Fruit fly (Drosophila melanogaster) whole organism, embryonic: ENCODE data around the gene Phs.

Experiments used
- CG10147 ChIP-seq: fragments of 200-800 bp; sonication (Bioruptor generic); optimal IDR thresholded peaks from 2 replicates; lab custom pipeline; 2019; ENCODE audit warnings: missing biosample characterization, mild to moderate bottlenecking, missing genetic modification characterization, moderate library complexity
- CG10209 ChIP-seq: fragments of 200-800 bp; sonication (Bioruptor generic); optimal IDR thresholded peaks from 3 replicates; lab custom pipeline; 2017; ENCODE audit warnings: missing biosample characterization, mild to moderate bottlenecking, missing genetic modification characterization, missing genetic modification reagents
- CG10431 ChIP-seq: fragments of 200-800 bp; sonication (Bioruptor generic); optimal IDR thresholded peaks from 3 replicates; lab custom pipeline; 2018; ENCODE audit warnings: missing biosample characterization, mild to moderate bottlenecking, missing genetic modification characterization
- CG12104 ChIP-seq: fragments of 200-800 bp; sonication (Bioruptor generic); optimal IDR thresholded peaks from 3 replicates; lab custom pipeline; 2016; ENCODE audit warnings: missing biosample characterization, missing genetic modification characterization
- CG12219 ChIP-seq: fragments of 200-800 bp; sonication (Bioruptor generic); optimal IDR thresholded peaks from 3 replicates; lab custom pipeline; 2018; ENCODE audit warnings: missing biosample characterization, mild to moderate bottlenecking, missing genetic modification characterization
- CG12391 ChIP-seq: fragments of 200-800 bp; sonication (Bioruptor generic); optimal IDR thresholded peaks from 3 replicates; lab custom pipeline; 2018; ENCODE audit warnings: missing biosample characterization, mild to moderate bottlenecking, missing genetic modification characterization, moderate library complexity
- CG12942 ChIP-seq: fragments of 200-800 bp; sonication (Bioruptor generic); optimal IDR thresholded peaks from 3 replicates; lab custom pipeline; 2016; ENCODE audit warnings: missing biosample characterization, missing genetic modification characterization
- CG15269 ChIP-seq: fragments of 200-800 bp; sonication (Bioruptor generic); optimal IDR thresholded peaks from 2 replicates; lab custom pipeline; 2018; ENCODE audit warnings: missing biosample characterization, mild to moderate bottlenecking, missing genetic modification characterization, moderate library complexity
- CG15514 ChIP-seq: fragments of 200-800 bp; sonication (Bioruptor generic); optimal IDR thresholded peaks from 3 replicates; lab custom pipeline; 2017; ENCODE audit warnings: missing biosample characterization, missing genetic modification characterization, mild to moderate bottlenecking, moderate library complexity, missing genetic modification reagents
- CG17612 ChIP-seq: fragments of 200-800 bp; sonication (Bioruptor generic); IDR thresholded peaks from 2 replicates; pipeline ENCODE4 v1.3.6; 2022; ENCODE audit warnings: missing biosample characterization, missing genetic modification characterization
- CG18599 ChIP-seq: fragments of 200-800 bp; sonication (Bioruptor generic); optimal IDR thresholded peaks from 3 replicates; lab custom pipeline; 2017; ENCODE audit warnings: missing biosample characterization, missing genetic modification characterization, mild to moderate bottlenecking, moderate library complexity, missing genetic modification reagents
- CG2199 ChIP-seq: fragments of 200-800 bp; sonication (Bioruptor generic); IDR thresholded peaks from 3 replicates; pipeline ENCODE4 v1.3.6; 2022; ENCODE audit warnings: missing biosample characterization, missing genetic modification characterization
- CG2712 ChIP-seq: fragments of 200-800 bp; optimal IDR thresholded peaks from 3 replicates; lab custom pipeline; 2019; ENCODE audit warnings: missing biosample characterization, mild to moderate bottlenecking, missing genetic modification characterization, moderate library complexity
- CG2875 ChIP-seq: fragments of 200-800 bp; sonication (Bioruptor generic); optimal IDR thresholded peaks from 2 replicates; lab custom pipeline; 2017; ENCODE audit warnings: missing biosample characterization, mild to moderate bottlenecking, missing genetic modification characterization, missing genetic modification reagents
- CG3065 ChIP-seq: fragments of 200-800 bp; sonication (Bioruptor generic); optimal IDR thresholded peaks from 2 replicates; lab custom pipeline; 2016; ENCODE audit warnings: missing biosample characterization, missing genetic modification characterization
- CG34224 ChIP-seq: fragments of 200-800 bp; sonication (Bioruptor generic); IDR thresholded peaks from 3 replicates; pipeline ENCODE4 v1.3.6; 2022; ENCODE audit warnings: missing biosample characterization, missing genetic modification characterization; ENCODE audit not compliant: partially characterized antibody
- CG7745 ChIP-seq: fragments of 200-800 bp; sonication (Bioruptor generic); optimal IDR thresholded peaks from 2 replicates; lab custom pipeline; 2018; ENCODE audit warnings: missing biosample characterization, mild to moderate bottlenecking, missing genetic modification characterization, moderate library complexity
- CG8281 ChIP-seq: fragments of 200-800 bp; sonication (Bioruptor generic); optimal IDR thresholded peaks from 2 replicates; lab custom pipeline; 2018; ENCODE audit warnings: missing biosample characterization, mild to moderate bottlenecking, missing genetic modification characterization, moderate library complexity
- CG8359 ChIP-seq: fragments of 200-800 bp; sonication (Bioruptor generic); optimal IDR thresholded peaks from 2 replicates; lab custom pipeline; 2017; ENCODE audit warnings: missing biosample characterization, mild to moderate bottlenecking, missing genetic modification characterization, borderline replicate concordance
- D ChIP-seq, 2 experiments: fragments of 200-800 bp in 1 of 2; fragments of >200 bp in 1 of 2; sonication (Bioruptor generic) in 1 of 2; optimal IDR thresholded peaks; 2 replicates in 1 of 2; 3 replicates in 1 of 2; lab custom pipeline; 2017; ENCODE audit warnings: mild to moderate bottlenecking in 1 of 2, missing biosample characterization in 1 of 2, missing genetic modification characterization in 1 of 2, missing genetic modification reagents in 1 of 2
- Dip3 ChIP-seq: fragments of 200-800 bp; sonication (Bioruptor generic); optimal IDR thresholded peaks from 3 replicates; lab custom pipeline; 2016; ENCODE audit warnings: missing biosample characterization, missing genetic modification characterization
- aop ChIP-seq: fragments of 200-800 bp; sonication (Bioruptor generic); IDR thresholded peaks from 2 replicates; pipeline ENCODE4 v1.3.6; 2022; ENCODE audit warnings: missing biosample characterization, missing genetic modification characterization
- cad ChIP-seq: fragments of >200 bp; optimal IDR thresholded peaks from 2 replicates; lab custom pipeline; 2017; ENCODE audit warnings: missing biosample characterization, missing genetic modification characterization
- cas ChIP-seq: fragments of 200-800 bp; sonication (Bioruptor generic); IDR thresholded peaks from 2 replicates; pipeline ENCODE4 v1.3.6; 2022; ENCODE audit warnings: missing biosample characterization, missing genetic modification characterization
- cg ChIP-seq: fragments of 200-800 bp; sonication (Bioruptor generic); optimal IDR thresholded peaks from 3 replicates; lab custom pipeline; 2019; ENCODE audit warnings: missing biosample characterization, mild to moderate bottlenecking, missing genetic modification characterization, moderate library complexity
- chif ChIP-seq, 2 experiments: fragments of 200-800 bp; sonication (Bioruptor generic); optimal IDR thresholded peaks; 3 replicates each; lab custom pipeline; 2016; ENCODE audit warnings: missing biosample characterization in 2 of 2, missing genetic modification characterization in 2 of 2
- chinmo ChIP-seq: fragments of 200-800 bp; sonication (Bioruptor generic); IDR thresholded peaks from 4 replicates; pipeline ENCODE4 v1.3.6; 2022; ENCODE audit warnings: missing biosample characterization, missing genetic modification characterization; ENCODE audit not compliant: partially characterized antibody
- crol ChIP-seq: fragments of 200-800 bp; sonication (Bioruptor generic); IDR thresholded peaks from 2 replicates; pipeline ENCODE4 v1.3.6; 2022; ENCODE audit warnings: missing biosample characterization, missing genetic modification characterization
- disco-r ChIP-seq: fragments of 200-800 bp; sonication (Bioruptor generic); optimal IDR thresholded peaks from 2 replicates; lab custom pipeline; 2016; ENCODE audit warnings: missing biosample characterization, missing genetic modification characterization
- dysf ChIP-seq: fragments of 200-800 bp; sonication (Bioruptor generic); IDR thresholded peaks from 3 replicates; pipeline ENCODE4 v1.3.6; 2022; ENCODE audit warnings: missing biosample characterization, missing genetic modification characterization
- fd3F ChIP-seq: fragments of 200-800 bp; sonication (Bioruptor generic); optimal IDR thresholded peaks from 2 replicates; lab custom pipeline; 2018; ENCODE audit warnings: missing biosample characterization, mild to moderate bottlenecking, missing genetic modification characterization, moderate library complexity
- h ChIP-seq: fragments of >200 bp; optimal IDR thresholded peaks from 2 replicates; lab custom pipeline; 2017
- hb ChIP-seq: fragments of 200-800 bp; sonication (Bioruptor generic); IDR thresholded peaks from 3 replicates; pipeline ENCODE4 v1.3.6; 2022; ENCODE audit warnings: missing biosample characterization, missing genetic modification characterization; ENCODE audit not compliant: partially characterized antibody
- inv ChIP-seq: fragments of 200-800 bp; sonication (Bioruptor generic); IDR thresholded peaks from 2 replicates; pipeline ENCODE4 v1.3.6; 2022; ENCODE audit warnings: missing biosample characterization, missing genetic modification characterization; ENCODE audit not compliant: partially characterized antibody
- jing ChIP-seq: fragments of 200-800 bp; sonication (Bioruptor generic); optimal IDR thresholded peaks from 2 replicates; lab custom pipeline; 2018; ENCODE audit warnings: missing biosample characterization, mild to moderate bottlenecking, missing genetic modification characterization
- lilli ChIP-seq: fragments of 200-800 bp; sonication (Bioruptor generic); optimal IDR thresholded peaks from 3 replicates; lab custom pipeline; 2016; ENCODE audit warnings: missing biosample characterization, missing genetic modification characterization
- luna ChIP-seq: fragments of 200-800 bp; sonication (Bioruptor generic); optimal IDR thresholded peaks from 2 replicates; lab custom pipeline; 2016; ENCODE audit warnings: missing biosample characterization, missing genetic modification characterization
- mam ChIP-seq: fragments of 200-800 bp; sonication (Bioruptor generic); optimal IDR thresholded peaks from 3 replicates; lab custom pipeline; 2016; ENCODE audit warnings: missing biosample characterization, missing genetic modification characterization
- odd ChIP-seq: fragments of 200-800 bp; sonication (Bioruptor generic); optimal IDR thresholded peaks from 2 replicates; lab custom pipeline; 2017; ENCODE audit warnings: missing biosample characterization, mild to moderate bottlenecking, missing genetic modification characterization
- p53 ChIP-seq: fragments of 200-800 bp; sonication (Bioruptor generic); optimal IDR thresholded peaks from 2 replicates; lab custom pipeline; 2016; ENCODE audit warnings: missing biosample characterization, missing genetic modification characterization
- rib ChIP-seq: fragments of 200-800 bp; sonication (Bioruptor generic); IDR thresholded peaks from 2 replicates; pipeline ENCODE4 v1.3.6; 2022; ENCODE audit warnings: missing biosample characterization, missing genetic modification characterization
- schlank ChIP-seq: fragments of 200-800 bp; sonication (Bioruptor generic); optimal IDR thresholded peaks from 2 replicates; lab custom pipeline; 2018; ENCODE audit warnings: missing biosample characterization, mild to moderate bottlenecking, missing genetic modification characterization
- seq ChIP-seq: fragments of 200-800 bp; sonication (Bioruptor generic); IDR thresholded peaks from 2 replicates; pipeline ENCODE4 v1.3.6; 2022; ENCODE audit warnings: missing biosample characterization, missing genetic modification characterization
- slp2 ChIP-seq: fragments of 200-800 bp; sonication (Bioruptor generic); optimal IDR thresholded peaks from 2 replicates; lab custom pipeline; 2016; ENCODE audit warnings: missing biosample characterization, missing genetic modification characterization
- sob ChIP-seq: fragments of 200-800 bp; sonication (Bioruptor generic); IDR thresholded peaks from 2 replicates; pipeline ENCODE4 v1.3.6; 2022; ENCODE audit warnings: missing biosample characterization, missing genetic modification characterization
- ssp ChIP-seq: fragments of 200-800 bp; sonication (Bioruptor generic); IDR thresholded peaks from 2 replicates; pipeline ENCODE4 v1.3.6; 2022; ENCODE audit warnings: missing biosample characterization, missing genetic modification characterization
- tio ChIP-seq: fragments of 200-800 bp; sonication (Bioruptor generic); optimal IDR thresholded peaks from 2 replicates; lab custom pipeline; 2017; ENCODE audit warnings: missing biosample characterization, missing genetic modification characterization, inconsistent platforms
- vnd ChIP-seq: fragments of 200-800 bp; sonication (Bioruptor generic); IDR thresholded peaks from 3 replicates; pipeline ENCODE4 v1.3.6; 2022; ENCODE audit warnings: missing biosample characterization, missing genetic modification characterization; ENCODE audit not compliant: partially characterized antibody

Gene Phs

DNA sequence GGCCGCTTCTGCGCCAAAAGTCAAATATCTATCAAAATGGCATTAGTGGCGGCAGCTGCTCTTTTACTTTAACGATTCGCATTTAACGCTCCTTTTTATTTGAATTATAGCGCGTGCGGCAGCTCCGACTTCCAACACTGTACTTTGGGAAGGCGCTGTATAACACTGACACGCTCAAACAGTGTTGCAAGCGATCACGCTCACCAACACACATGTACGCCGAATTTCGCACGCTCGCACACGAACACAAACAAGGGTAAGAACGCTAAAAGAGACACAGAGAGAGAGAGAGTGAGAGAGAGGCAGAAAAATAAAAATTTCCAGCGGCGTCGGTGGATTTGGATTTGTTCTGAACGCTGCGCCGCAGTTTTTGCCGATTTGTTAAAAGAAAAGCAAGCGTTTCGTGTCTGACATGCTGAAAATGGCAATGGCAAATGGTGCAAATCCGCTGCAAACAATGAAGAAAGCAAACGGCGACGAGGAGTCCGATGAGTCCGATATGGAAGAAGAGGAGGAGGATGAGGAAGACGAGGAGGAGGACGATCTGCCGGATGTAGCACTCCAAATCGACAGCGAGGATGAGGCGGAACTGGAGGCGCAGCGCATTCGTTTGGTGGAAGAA lies at the start of gene Phs (continued):
- TF ChIP-seq CG2199 (GFP tag; lab: Robert Waterston, UW) (peak; percentile 71; the same call in 1 of the 3 replicates), chif (GFP tag; optimal IDR thresholded peaks at IDR 0.05; lab: Kevin White, UChicago) (peak; percentile 72 to 87), lilli (peak; percentile 85), chinmo (GFP tag; lab: Robert Waterston, UW) (peak; percentile 82; the same call in 1 of the 4 replicates), inv (GFP tag; lab: Robert Waterston, UW) (0 out of 2 replicates have a peak, but pooled peaks have one; percentile 13), aop (peak; percentile 15; the same call in 1 of the 2 replicates), disco-r (GFP tag; lab: Kevin White, UChicago) (peak; percentile 74), jing (GFP tag; lab: Kevin White, UChicago) (peak; percentile 48), CG8359 (GFP tag; lab: Kevin White, UChicago) (peak; percentile 11), sob (GFP tag; lab: Robert Waterston, UW) (peak; percentile 96), CG2712 (tag; lab: Kevin White, UChicago) (peak; percentile 51), mam (GFP tag; lab: Kevin White, UChicago) (peak; percentile 92), CG34224 (0 out of 3 replicates have a peak, but pooled peaks have one; percentile 20), rib (GFP tag; lab: Robert Waterston, UW) (peak; percentile 97), CG12104 (GFP tag; lab: Kevin White, UChicago) (peak; percentile 22), CG12391 (tag; lab: Kevin White, UChicago) (peak; percentile 50), tio (GFP tag; lab: Kevin White, UChicago) (peak; percentile 46), p53 (GFP tag; lab: Kevin White, UChicago) (peak; percentile 71), odd (GFP tag; lab: Kevin White, UChicago) (no peak), D (optimal IDR thresholded peaks at IDR 0.05; lab: Kevin White, UChicago) (peak; percentile 28), D (GFP tag; optimal IDR thresholded peaks at IDR 0.05; lab: Kevin White, UChicago) (peak; percentile 67), schlank (peak; percentile 64), CG15269 (tag; lab: Kevin White, UChicago) (peak; percentile 47), CG15514 (GFP tag; lab: Kevin White, UChicago) (peak; percentile 75), hb (GFP tag; lab: Robert Waterston, UW) (no peak), CG17612 (GFP tag; lab: Robert Waterston, UW) (peak; percentile 53; the same call in 1 of the 2 replicates), cad (GFP tag; lab: Kevin White, UChicago) (no peak), CG7745 (tag; lab: Kevin White, UChicago) (peak; percentile 35), dysf (GFP tag; lab: Robert Waterston, UW) (peak; percentile 70), crol (GFP tag; lab: Robert Waterston, UW) (no peak), CG3065 (GFP tag; lab: Kevin White, UChicago) (peak; percentile 51), CG18599 (GFP tag; lab: Kevin White, UChicago) (peak; percentile 83), Dip3 (GFP tag; lab: Kevin White, UChicago) (peak; percentile 89), ssp (GFP tag; lab: Robert Waterston, UW) (peak; percentile 67), CG10209 (peak; percentile 80), luna (GFP tag; lab: Kevin White, UChicago) (peak; percentile 75), CG12219 (no peak), cas (GFP tag; lab: Robert Waterston, UW) (peak; percentile 64; the same call in 1 of the 2 replicates), seq (peak; percentile 78), h (no peak), CG10147 (GFP tag; lab: Kevin White, UChicago) (no peak), CG10431 (GFP tag; lab: Kevin White, UChicago) (no peak), fd3F (GFP tag; lab: Kevin White, UChicago) (peak; percentile 44), CG8281 (tag; lab: Kevin White, UChicago) (no peak), slp2 (peak; percentile 74), vnd (GFP tag; lab: Robert Waterston, UW) (no peak), CG2875 (GFP tag; lab: Kevin White, UChicago) (peak; percentile 51), CG12942 (peak; percentile 86), cg (GFP tag; lab: Kevin White, UChicago) (peak; percentile 98)
